Worm (Caenorhabditis elegans) whole organism, midembryonic: ENCODE measurements around the gene gpa-8.

Experiments used
- T22C8.4 ChIP-seq: fragments of 200-800 bp; sonication (Bioruptor generic); IDR thresholded peaks from 2 replicates; pipeline ENCODE4 v1.3.6; 2022; ENCODE audit warnings: missing genetic modification characterization, missing compliant biosample characterization
- cog-1 ChIP-seq: sonication (generic microtip); optimal IDR thresholded peaks from 2 replicates; lab custom pipeline; 2016; ENCODE audit warnings: missing genetic modification characterization, missing compliant biosample characterization
- flt-1 ChIP-seq: fragments of 200-800 bp; sonication (Bioruptor generic); IDR thresholded peaks from 2 replicates; pipeline ENCODE4 v1.3.6; 2022; ENCODE audit warnings: missing genetic modification characterization, missing compliant biosample characterization
- klf-2 ChIP-seq: fragments of 200-800 bp; sonication (Bioruptor generic); conservative IDR thresholded peaks from 2 replicates; pipeline ENCODE4 v1.3.6; 2022; ENCODE audit warnings: missing genetic modification reagents, missing genetic modification characterization, missing compliant biosample characterization
- med-1 ChIP-seq: sonication (generic microtip); optimal IDR thresholded peaks from 2 replicates; lab custom pipeline; 2017; ENCODE audit warnings: missing genetic modification characterization, mild to moderate bottlenecking, missing compliant biosample characterization, antibody characterized with exemption, missing genetic modification reagents; ENCODE audit not compliant: insufficient read depth
- ref-1 ChIP-seq: fragments of 200-800 bp; sonication (Bioruptor generic); conservative IDR thresholded peaks from 2 replicates; pipeline ENCODE4 v1.3.6; 2022; ENCODE audit warnings: missing genetic modification reagents, missing genetic modification characterization, missing compliant biosample characterization
- tab-1 ChIP-seq: fragments of 200-800 bp; sonication (Bioruptor generic); IDR thresholded peaks from 2 replicates; pipeline ENCODE4 v1.3.6; 2022; ENCODE audit warnings: missing genetic modification characterization, missing compliant biosample characterization
- ztf-23 ChIP-seq: fragments of 200-800 bp; sonication (Bioruptor generic); IDR thresholded peaks from 2 replicates; pipeline ENCODE4 v1.3.6; 2022; ENCODE audit warnings: missing genetic modification reagents, missing genetic modification characterization, missing compliant biosample characterization
- ztf-29 ChIP-seq: fragments of 200-800 bp; sonication (Bioruptor generic); IDR thresholded peaks from 2 replicates; pipeline ENCODE4 v1.3.6; 2022; ENCODE audit warnings: missing genetic modification reagents, missing genetic modification characterization, missing compliant biosample characterization

The gpa-8 gene

DNA sequence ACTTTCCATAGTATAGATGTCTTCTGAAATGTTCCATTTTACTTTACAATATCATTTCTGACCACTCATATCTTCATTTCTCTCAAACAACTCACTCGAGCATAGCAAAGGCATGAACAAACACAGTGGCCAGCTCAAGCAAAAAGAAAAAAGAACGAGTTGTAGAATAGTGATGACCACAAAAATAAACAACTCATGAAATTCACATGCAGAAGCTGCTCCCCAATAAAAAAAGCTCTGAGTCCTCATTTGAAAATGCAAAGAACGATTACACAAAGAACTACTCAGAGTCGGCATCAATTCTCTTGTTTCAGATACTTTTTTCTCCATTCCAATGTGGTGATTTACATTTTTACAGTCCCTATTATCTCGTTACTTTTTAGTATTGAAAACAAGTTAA is 5.5 kb downstream of the gpa-8 start:
- TF ChIP-seq med-1 (GFP tag; lab: Kevin White, UChicago) (no peak), cog-1 (tag; lab: Kevin White, UChicago) (no peak), tab-1 (GFP tag; lab: Robert Waterston, UW) (no peak), klf-2 (no peak), ztf-23 (no peak), flt-1 (no peak), T22C8.4 (GFP tag; lab: Robert Waterston, UW) (no peak), ztf-29 (GFP tag; lab: Robert Waterston, UW) (no peak), ref-1 (GFP tag; lab: Robert Waterston, UW) (no peak)

DNA sequence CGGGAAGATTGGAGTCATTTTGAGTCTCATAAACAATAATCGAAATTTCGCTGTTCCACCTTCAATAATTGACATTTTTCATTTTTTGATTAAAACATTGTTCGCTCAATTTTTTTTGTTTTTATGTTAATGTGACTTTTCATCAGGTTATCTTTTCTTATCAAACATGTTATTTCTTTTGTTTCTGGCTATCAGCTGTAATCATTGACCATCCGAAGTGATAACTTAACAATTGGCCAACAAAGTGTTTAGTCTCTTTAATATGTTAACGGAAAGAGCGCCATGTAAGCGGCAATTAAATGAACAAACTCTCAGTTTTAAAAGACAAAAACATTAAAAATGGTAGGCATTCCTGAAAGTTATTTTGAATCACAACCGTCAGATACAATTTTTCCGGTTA is 6.2 kb downstream of the gpa-8 start:
- TF ChIP-seq flt-1 = no peak

DNA sequence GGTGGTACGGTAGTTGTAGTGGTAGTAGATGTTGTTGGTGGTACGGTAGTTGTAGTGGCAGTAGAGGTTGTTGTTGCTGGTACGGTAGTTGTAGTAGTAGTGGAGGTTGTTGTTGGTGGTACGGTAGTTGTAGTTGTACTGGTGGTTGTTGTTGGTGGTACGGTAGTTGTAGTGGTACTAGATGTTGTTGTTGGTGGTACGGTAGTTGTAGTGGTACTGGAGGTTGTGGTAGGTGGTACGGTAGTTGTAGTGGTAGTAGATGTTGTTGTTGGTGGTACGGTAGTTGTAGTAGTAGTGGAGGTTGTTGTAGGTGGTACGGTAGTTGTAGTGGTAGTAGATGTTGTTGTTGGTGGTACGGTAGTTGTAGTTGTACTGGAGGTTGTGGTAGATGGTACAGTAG is 7.2 kb downstream of the gpa-8 start:
- TF ChIP-seq ztf-23 (0 out of 2 replicates have a peak, but pooled peaks have one; percentile 61), flt-1 (0 out of 2 replicates have a peak, but pooled peaks have one; percentile 14), T22C8.4 (GFP tag; lab: Robert Waterston, UW) (no peak), ref-1 (GFP tag; lab: Robert Waterston, UW) (no peak)

DNA sequence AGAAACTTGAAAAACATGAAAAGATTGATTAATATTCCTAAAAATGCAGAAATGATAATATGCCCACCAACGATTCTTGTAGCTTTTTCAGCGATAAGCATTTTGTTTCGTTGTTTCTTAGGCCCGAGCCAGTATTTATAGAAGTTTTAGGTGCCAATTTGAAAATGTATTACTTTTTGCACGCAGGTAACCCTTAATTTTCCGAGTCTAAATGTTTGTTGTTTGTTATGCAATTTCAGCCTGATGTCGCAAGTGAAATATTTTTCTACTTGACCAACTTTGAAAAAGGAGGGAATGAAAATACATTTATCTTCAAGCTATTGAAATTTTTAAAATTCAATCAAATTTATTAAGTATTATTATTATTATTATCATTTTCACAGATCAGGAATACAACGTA is 8.2 kb downstream of the gpa-8 start, which contains the start of gene srx-113:
Gene srx-113 (minus strand): TSS at position 101 of the 400 bp plus-strand sequence.
- TF ChIP-seq flt-1 (no peak), ztf-29 (GFP tag; lab: Robert Waterston, UW) (no peak), klf-2 (no peak), med-1 (GFP tag; lab: Kevin White, UChicago) (no peak)

DNA sequence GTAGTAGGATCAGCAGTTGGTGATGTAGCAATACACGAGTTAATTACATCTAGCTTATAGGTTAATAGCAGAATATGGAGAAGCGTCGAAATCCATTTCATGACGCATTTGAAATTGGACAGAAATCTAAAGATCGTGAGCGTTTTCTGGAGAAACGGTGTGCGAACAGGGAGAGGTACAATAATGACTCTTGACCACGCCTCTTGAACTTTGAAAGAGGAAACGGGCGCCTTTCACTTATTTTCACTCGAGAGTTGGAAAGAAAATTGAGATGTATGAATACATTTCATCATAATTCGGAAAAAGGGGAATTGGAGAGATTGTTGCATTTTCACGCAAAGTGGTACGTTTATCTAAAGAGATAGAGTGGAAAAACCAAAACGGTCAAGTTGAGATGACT is 10.5 kb downstream of the gpa-8 start, which contains the start of gene F56H9.6:
Gene F56H9.6 (minus strand): TSS at position 101 of the 400 bp plus-strand sequence.
- TF ChIP-seq ztf-29 (GFP tag; lab: Robert Waterston, UW) (no peak), med-1 (GFP tag; lab: Kevin White, UChicago) (no peak), flt-1 (no peak), T22C8.4 (GFP tag; lab: Robert Waterston, UW) (no peak), ztf-23 (no peak), cog-1 (tag; lab: Kevin White, UChicago) (no peak), klf-2 (no peak), tab-1 (GFP tag; lab: Robert Waterston, UW) (no peak), ref-1 (GFP tag; lab: Robert Waterston, UW) (no peak)

DNA sequence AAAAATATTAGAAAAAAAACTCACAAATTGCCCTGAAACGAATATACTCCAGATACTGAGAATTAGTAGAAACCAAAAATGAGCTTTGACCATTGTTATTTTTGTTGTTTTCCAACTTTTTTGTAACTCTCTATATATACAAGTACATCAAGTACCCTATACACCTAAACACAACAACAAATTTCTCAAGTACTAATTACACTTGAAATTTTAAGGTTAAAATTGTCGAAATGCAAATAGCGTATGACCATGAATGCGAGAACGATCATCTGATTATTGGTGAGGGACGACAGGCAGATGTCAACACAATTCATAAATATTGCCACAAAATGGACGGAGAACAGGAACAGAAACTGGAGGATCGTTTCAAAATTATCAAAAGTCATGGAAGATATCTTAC is 15.9 kb downstream of the gpa-8 start, which contains the start of gene F56H9.9:
Gene F56H9.9 (minus strand): TSS at position 101 of the 400 bp plus-strand sequence.
- TF ChIP-seq ref-1 (GFP tag; lab: Robert Waterston, UW) = no peak
- no peak for TF ChIP-seq T22C8.4 (GFP tag; lab: Robert Waterston, UW)
- TF ChIP-seq flt-1 = no peak
- TF ChIP-seq ztf-23 = no peak
- no peak for TF ChIP-seq ztf-29 (GFP tag; lab: Robert Waterston, UW)
- no peak for TF ChIP-seq klf-2
- TF ChIP-seq tab-1 (GFP tag; lab: Robert Waterston, UW) = no peak
- no peak for TF ChIP-seq med-1 (GFP tag; lab: Kevin White, UChicago)
- no peak for TF ChIP-seq cog-1 (tag; lab: Kevin White, UChicago)

DNA sequence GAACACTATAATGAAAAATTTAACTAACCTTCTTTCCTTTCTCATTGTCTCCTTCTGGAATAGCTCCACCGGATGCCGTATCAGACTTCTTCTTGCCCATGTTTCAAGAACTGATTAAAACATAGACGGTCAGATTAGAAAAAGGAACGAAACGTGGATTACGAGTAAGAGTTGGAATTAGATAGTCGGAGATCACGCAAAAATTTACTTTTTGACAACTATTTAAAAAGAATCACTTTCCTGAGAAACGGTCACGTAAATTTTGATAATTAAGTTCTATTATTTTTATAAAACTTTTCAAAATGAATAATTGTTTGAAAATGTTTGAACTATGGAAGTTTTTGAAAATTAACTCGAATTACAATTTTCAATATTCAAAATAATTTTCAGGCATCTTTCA is 28.2 kb downstream of the gpa-8 start, which contains the start of gene cyc-2.2:
Gene cyc-2.2 (minus strand): TSS at position 101 of the 400 bp plus-strand sequence.
- TF ChIP-seq ref-1 (GFP tag; lab: Robert Waterston, UW) (no peak), ztf-23 (no peak), ztf-29 (GFP tag; lab: Robert Waterston, UW) (no peak), med-1 (GFP tag; lab: Kevin White, UChicago) (no peak), tab-1 (GFP tag; lab: Robert Waterston, UW) (no peak), cog-1 (tag; lab: Kevin White, UChicago) (no peak), T22C8.4 (GFP tag; lab: Robert Waterston, UW) (no peak), klf-2 (no peak), flt-1 (no peak)

DNA sequence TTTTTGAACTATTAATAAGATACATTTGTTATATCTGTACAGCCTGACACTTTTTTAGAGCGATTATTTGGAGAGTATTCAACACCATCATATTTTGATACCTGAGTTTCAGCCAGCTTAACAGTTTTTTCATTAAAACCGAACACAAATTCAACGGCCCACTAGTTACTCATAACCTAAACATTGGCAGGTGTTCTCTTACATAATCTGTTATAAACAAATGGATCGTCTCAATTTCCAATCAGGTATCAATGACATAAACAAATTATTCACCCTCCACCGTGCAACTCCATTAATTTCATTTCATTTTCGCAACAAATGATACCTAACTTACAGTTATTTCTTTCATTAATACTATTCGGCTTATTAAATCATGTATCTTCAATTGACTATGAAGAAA is 29.3 kb downstream of the gpa-8 start, which contains the start of gene cubn-1:
Gene cubn-1 (plus strand): TSS at position 301 of the 400 bp plus-strand sequence.
- TF ChIP-seq cog-1 (tag; lab: Kevin White, UChicago) = no peak
- no peak for TF ChIP-seq ztf-29 (GFP tag; lab: Robert Waterston, UW)
- TF ChIP-seq flt-1 = no peak
- TF ChIP-seq tab-1 (GFP tag; lab: Robert Waterston, UW) = no peak
- no peak for TF ChIP-seq T22C8.4 (GFP tag; lab: Robert Waterston, UW)
- no peak for TF ChIP-seq med-1 (GFP tag; lab: Kevin White, UChicago)
- no peak for TF ChIP-seq ztf-23
- TF ChIP-seq ref-1 (GFP tag; lab: Robert Waterston, UW) = no peak
- no peak for TF ChIP-seq klf-2

DNA sequence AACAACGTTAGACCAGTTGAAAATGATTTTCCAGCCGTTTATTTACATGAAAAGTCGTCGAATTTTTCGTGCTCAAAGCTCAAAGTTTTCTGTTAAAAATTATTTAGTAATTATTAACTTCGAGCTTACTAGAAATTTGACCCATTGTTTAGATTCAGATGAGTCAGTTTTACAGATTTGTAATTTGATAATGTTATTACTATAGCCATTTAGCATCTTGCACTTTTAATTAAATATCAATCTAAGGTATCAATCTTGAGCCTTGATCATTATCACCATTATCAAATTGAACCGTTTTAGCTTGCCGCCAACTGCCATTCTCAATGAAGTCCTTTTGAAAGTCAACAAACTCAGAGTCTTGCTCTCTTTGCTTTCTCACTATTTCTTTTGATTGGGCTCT is 30.8 kb downstream of the gpa-8 start, which contains the start of gene ZC116.1:
Gene ZC116.1 (plus strand): TSS at position 301 of the 400 bp plus-strand sequence.
- TF ChIP-seq ref-1 (GFP tag; lab: Robert Waterston, UW) (no peak), T22C8.4 (GFP tag; lab: Robert Waterston, UW) (no peak), flt-1 (no peak), klf-2 (no peak), tab-1 (GFP tag; lab: Robert Waterston, UW) (no peak)

DNA sequence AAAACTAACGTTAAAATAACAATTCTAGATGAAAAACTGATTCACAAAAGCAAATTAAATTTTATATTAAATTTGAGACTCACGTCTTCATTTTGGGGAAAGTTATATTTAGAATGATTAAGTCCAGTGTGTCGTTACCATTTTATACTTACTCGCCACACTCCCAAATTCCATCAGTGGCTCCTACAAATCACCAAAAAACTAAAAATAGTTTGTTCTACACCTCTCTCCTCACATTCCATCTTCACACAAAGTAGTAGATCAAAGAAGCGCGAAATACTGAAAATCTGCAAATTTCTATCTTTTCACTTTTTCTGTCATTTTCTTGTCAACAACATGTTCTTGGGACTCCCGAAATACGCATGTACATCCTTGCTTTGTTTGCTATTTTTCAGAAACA is 31.4 kb downstream of the gpa-8 start, which contains the start of gene ZC116.5:
Gene ZC116.5 (minus strand): TSS at position 101 of the 400 bp plus-strand sequence.
- TF ChIP-seq klf-2 (no peak), tab-1 (GFP tag; lab: Robert Waterston, UW) (no peak), flt-1 (no peak), ztf-23 (no peak), ref-1 (GFP tag; lab: Robert Waterston, UW) (no peak), ztf-29 (GFP tag; lab: Robert Waterston, UW) (no peak), cog-1 (tag; lab: Kevin White, UChicago) (no peak), T22C8.4 (GFP tag; lab: Robert Waterston, UW) (no peak), med-1 (GFP tag; lab: Kevin White, UChicago) (no peak)
